Worm (Caenorhabditis elegans): ENCODE data around the gene hlh-11.

- TF ChIP-seq dve-1 (tag; optimal IDR thresholded peaks at IDR 0.05) (no peak), ceh-6 (GFP tag; optimal IDR thresholded peaks at IDR 0.05) (no peak)
Measured at ce11 chrIII:9662266-9662959, 42.9 kb downstream of the hlh-11 start.
